Fruit fly (Drosophila melanogaster): ENCODE data around the gene CG8188.

dm6 chrX:17725937-17726489 is 23.2 kb upstream of the CG8188 start:
- TF ChIP-seq Bteb2 (GFP tag; optimal IDR thresholded peaks at IDR 0.05) (no peak), Hr39 (optimal IDR thresholded peaks at IDR 0.05) (no peak), z (GFP tag; IDR thresholded peaks at IDR 0.05) (no peak), CG11456 (GFP tag; IDR thresholded peaks at IDR 0.05) (no peak), CG10462 (GFP tag; optimal IDR thresholded peaks at IDR 0.05) (no peak)
